Fruit fly (Drosophila melanogaster): ENCODE measurements around the gene MEP-1.

The MEP-1 gene

dm6 chr3L:2586804-2587561, 44.5 kb upstream of the MEP-1 start, which contains the start of gene RpL8 (continued):
- TF ChIP-seq Hr4 (GFP tag; optimal IDR thresholded peaks at IDR 0.05) (peak; percentile 58), pdm3 (GFP tag; optimal IDR thresholded peaks at IDR 0.05) (peak; percentile 69), CG6808 (GFP tag; optimal IDR thresholded peaks at IDR 0.05) (peak; percentile 69), Hr39 (GFP tag; optimal IDR thresholded peaks at IDR 0.05) (peak; percentile 75), ss (GFP tag; optimal IDR thresholded peaks at IDR 0.05) (peak; percentile 77 to 82), CG6854 (GFP tag; optimal IDR thresholded peaks at IDR 0.05) (peak; percentile 94), CG9139 (GFP tag; optimal IDR thresholded peaks at IDR 0.05) (peak; percentile 77), esn (GFP tag; optimal IDR thresholded peaks at IDR 0.05) (peak; percentile 77), vri (GFP tag; optimal IDR thresholded peaks at IDR 0.05) (peak; percentile 80), CG15336 (GFP tag; IDR thresholded peaks at IDR 0.05) (peak; percentile 28; the same call in 1 of the 2 replicates), CG3032 (tag; optimal IDR thresholded peaks at IDR 0.05) (peak; percentile 56), CG31627 (GFP tag; optimal IDR thresholded peaks at IDR 0.05) (peak; percentile 71), Ets96B (tag; optimal IDR thresholded peaks at IDR 0.05) (peak; percentile 36), Eip75B (GFP tag; optimal IDR thresholded peaks at IDR 0.05) (peak; percentile 64), achi (GFP tag; optimal IDR thresholded peaks at IDR 0.05) (peak; percentile 72), CG3919 (GFP tag; optimal IDR thresholded peaks at IDR 0.05) (peak; percentile 90), fd59A (GFP tag; optimal IDR thresholded peaks at IDR 0.05) (peak; percentile 33), Eip93F (GFP tag; optimal IDR thresholded peaks at IDR 0.05) (no peak), salr (GFP tag; optimal IDR thresholded peaks at IDR 0.05) (peak; percentile 54 to 84), Smox (GFP tag; optimal IDR thresholded peaks at IDR 0.05) (peak; percentile 71), CG6792 (GFP tag; optimal IDR thresholded peaks at IDR 0.05) (peak; percentile 62), CG11902 (GFP tag; optimal IDR thresholded peaks at IDR 0.05) (peak; percentile 56), net (GFP tag; optimal IDR thresholded peaks at IDR 0.05) (peak; percentile 86), Ets21C (GFP tag; optimal IDR thresholded peaks at IDR 0.05) (peak; percentile 5), eg (GFP tag; IDR thresholded peaks at IDR 0.05) (peak; percentile 84), CG1621 (tag; optimal IDR thresholded peaks at IDR 0.05) (peak; percentile 73), CG10631 (GFP tag; optimal IDR thresholded peaks at IDR 0.05) (peak; percentile 51), CG16779 (tag; optimal IDR thresholded peaks at IDR 0.05) (peak; percentile 77), dsx (GFP tag; optimal IDR thresholded peaks at IDR 0.05; ENCODE audit: poor library complexity, severe bottlenecking) (peak; percentile 46), CG7368 (GFP tag; optimal IDR thresholded peaks at IDR 0.05) (peak; percentile 84), Sox102F (GFP tag; optimal IDR thresholded peaks at IDR 0.05) (peak; percentile 84), CG11294 (GFP tag; IDR thresholded peaks at IDR 0.05) (peak; percentile 35), dac (GFP tag; optimal IDR thresholded peaks at IDR 0.05) (peak; percentile 49), CG8119 (GFP tag; IDR thresholded peaks at IDR 0.05) (no peak), Blimp-1 (GFP tag; optimal IDR thresholded peaks at IDR 0.05) (peak; percentile 66), Sox15 (GFP tag; optimal IDR thresholded peaks at IDR 0.05) (peak; percentile 35), CG10669 (GFP tag; optimal IDR thresholded peaks at IDR 0.05) (peak; percentile 58)

dm6 chr3L:2587562-2587918, 44.0 kb upstream of the MEP-1 start:
- no peak for TF ChIP-seq spab (GFP tag; optimal IDR thresholded peaks at IDR 0.05)
- no peak for TF ChIP-seq CG32006 (GFP tag; optimal IDR thresholded peaks at IDR 0.05)
- no peak for TF ChIP-seq fkh (GFP tag; optimal IDR thresholded peaks at IDR 0.05)
- TF ChIP-seq CG15336 (GFP tag; IDR thresholded peaks at IDR 0.05) = 0 out of 2 replicates have a peak, but pooled peaks have one; percentile 3
- no peak for TF ChIP-seq Ets96B (tag; optimal IDR thresholded peaks at IDR 0.05)
- no peak for TF ChIP-seq cyc (GFP tag; optimal IDR thresholded peaks at IDR 0.05)
- TF ChIP-seq Hr4 (GFP tag; optimal IDR thresholded peaks at IDR 0.05) = no peak
- no peak for TF ChIP-seq CG10669 (GFP tag; optimal IDR thresholded peaks at IDR 0.05)
